Worm (Caenorhabditis elegans): ENCODE data around the gene epac-1.
A peak's percentile ranks its signal among the peaks of the same experiment; 100 is the strongest.

DNA sequence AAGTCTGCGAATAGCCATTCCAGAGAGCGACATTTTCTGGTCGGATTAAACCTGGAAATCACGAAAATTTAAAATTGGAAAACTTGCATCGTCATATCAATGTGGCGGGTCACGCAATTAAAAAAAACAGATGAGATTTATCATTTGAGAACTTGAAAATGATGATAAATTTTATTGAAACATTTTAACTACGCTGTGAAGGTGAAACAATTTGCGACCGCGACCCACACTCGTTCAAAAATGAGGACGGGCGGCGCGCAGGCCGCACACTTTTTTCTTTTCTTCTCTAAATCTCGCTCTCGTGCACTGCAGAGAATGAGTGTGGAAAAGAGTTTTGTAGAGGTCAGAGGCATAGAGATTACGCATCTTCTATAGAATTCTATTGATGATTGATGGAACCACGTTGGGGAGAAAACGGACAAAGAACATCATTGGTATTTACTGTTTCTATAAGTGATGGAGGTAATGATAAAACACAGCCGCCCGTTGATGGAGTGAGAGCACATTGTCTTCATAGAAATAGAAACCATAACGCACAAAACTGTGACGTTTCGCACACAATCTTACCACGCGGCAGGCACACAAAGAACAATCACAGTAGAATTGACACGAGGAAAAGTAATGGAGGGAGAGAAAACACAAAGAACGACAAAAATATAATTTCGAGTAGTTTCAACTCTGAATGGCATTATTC, 27.7 kb downstream of the epac-1 start, which contains the start of gene cts-1:
- TF ChIP-seq hlh-1 (tag; optimal IDR thresholded peaks at IDR 0.05) (peak; percentile 23), zip-8 (tag; optimal IDR thresholded peaks at IDR 0.05) (no peak), elt-3 (tag; optimal IDR thresholded peaks at IDR 0.05) (no peak), sem-2 (GFP tag; optimal IDR thresholded peaks at IDR 0.05) (no peak), nhr-28 (tag; optimal IDR thresholded peaks at IDR 0.05) (no peak), ztf-11 (tag; optimal IDR thresholded peaks at IDR 0.05) (no peak), nhr-12 (tag; optimal IDR thresholded peaks at IDR 0.05) (no peak), nhr-76 (tag; optimal IDR thresholded peaks at IDR 0.05) (no peak)
